Fruit fly (Drosophila melanogaster) whole organism, pupa: ENCODE results near the gene NetB.

Experiments
- CG17806 ChIP-seq: fragments of 200-800 bp; sonication (Bioruptor generic); optimal IDR thresholded peaks from 2 replicates; lab custom pipeline; 2018; ENCODE audit warnings: missing biosample characterization, mild to moderate bottlenecking, missing genetic modification characterization, moderate library complexity
- CG32121 ChIP-seq: fragments of 200-800 bp; sonication (Bioruptor generic); IDR thresholded peaks from 2 replicates; pipeline ENCODE4 v1.3.6; 2022; ENCODE audit warnings: missing biosample characterization, missing genetic modification characterization
- CG4496 ChIP-seq: fragments of 200-800 bp; sonication (Bioruptor generic); IDR thresholded peaks from 3 replicates; pipeline ENCODE4 v1.3.6; 2022; ENCODE audit warnings: missing biosample characterization, missing genetic modification characterization
- CG8159 ChIP-seq: fragments of 200-800 bp; sonication (Bioruptor generic); optimal IDR thresholded peaks from 3 replicates; lab custom pipeline; 2018; ENCODE audit warnings: missing biosample characterization, mild to moderate bottlenecking, missing genetic modification characterization, moderate library complexity
- CG9948 ChIP-seq: fragments of 200-800 bp; sonication (Bioruptor generic); optimal IDR thresholded peaks from 2 replicates; lab custom pipeline; 2018; ENCODE audit warnings: missing biosample characterization, mild to moderate bottlenecking, missing genetic modification characterization, moderate library complexity
- D1 ChIP-seq: fragments of 200-800 bp; sonication (Bioruptor generic); optimal IDR thresholded peaks from 2 replicates; lab custom pipeline; 2018; ENCODE audit warnings: missing biosample characterization, mild to moderate bottlenecking, missing genetic modification characterization, moderate library complexity
- EcR ChIP-seq: fragments of 200-800 bp; sonication (Bioruptor generic); optimal IDR thresholded peaks from 3 replicates; lab custom pipeline; 2019; ENCODE audit warnings: missing biosample characterization, missing genetic modification characterization, mild to moderate bottlenecking, moderate library complexity, missing genetic modification reagents
- Ets98B ChIP-seq: fragments of 200-800 bp; sonication (Bioruptor generic); IDR thresholded peaks from 2 replicates; pipeline ENCODE4 v1.3.6; 2022; ENCODE audit warnings: missing biosample characterization, missing genetic modification characterization
- Pif1A ChIP-seq: fragments of 200-800 bp; sonication (Bioruptor generic); optimal IDR thresholded peaks from 3 replicates; lab custom pipeline; 2016; ENCODE audit warnings: missing biosample characterization, missing genetic modification characterization
- Snoo ChIP-seq: fragments of 200-800 bp; sonication (Bioruptor generic); optimal IDR thresholded peaks from 3 replicates; lab custom pipeline; 2017; ENCODE audit warnings: missing biosample characterization, mild to moderate bottlenecking, missing genetic modification characterization, inconsistent platforms
- fd96Ca ChIP-seq: fragments of 200-800 bp; sonication (Bioruptor generic); IDR thresholded peaks from 3 replicates; pipeline ENCODE4 v1.3.6; 2022; ENCODE audit warnings: missing biosample characterization, missing genetic modification characterization

dm6 chrX:14751162-14751561 lies 2.0 kb upstream of the NetB start:
- TF ChIP-seq fd96Ca (GFP tag; lab: Robert Waterston, UW): no peak
- no peak for TF ChIP-seq EcR (GFP tag; lab: Kevin White, UChicago)
- no peak for TF ChIP-seq D1 (tag; lab: Kevin White, UChicago)
- TF ChIP-seq CG9948 (tag; lab: Kevin White, UChicago): no peak
- no peak for TF ChIP-seq CG17806
- no peak for TF ChIP-seq CG8159 (tag; lab: Kevin White, UChicago)
- no peak for TF ChIP-seq Pif1A
- no peak for TF ChIP-seq Snoo (tag; lab: Kevin White, UChicago)
- no peak for TF ChIP-seq CG4496
- TF ChIP-seq Ets98B (GFP tag; lab: Robert Waterston, UW): no peak
- TF ChIP-seq CG32121: no peak
